Worm (Caenorhabditis elegans): Measurements from ENCODE around the gene grl-26.

Gene grl-26

ce11 chrIV:309526-309925, 13.1 kb downstream of the grl-26 start:
- TF ChIP-seq duxl-1 (tag; optimal IDR thresholded peaks at IDR 0.05; ENCODE audit: poor library complexity) (no peak), snpc-4 (tag; optimal IDR thresholded peaks at IDR 0.05) (no peak), unc-130 (GFP tag; optimal IDR thresholded peaks at IDR 0.05) (no peak), nhr-48 (tag; optimal IDR thresholded peaks at IDR 0.05) (peak; percentile 68), ceh-82 (tag; optimal IDR thresholded peaks at IDR 0.05) (no peak), Y75B8A.6 (GFP tag; IDR thresholded peaks at IDR 0.05) (no peak), mdl-1 (tag; optimal IDR thresholded peaks at IDR 0.05) (peak in 1 of 2 experiments; percentile 62), set-16 (GFP tag; IDR thresholded peaks at IDR 0.05) (no peak), T20F7.1 (GFP tag; optimal IDR thresholded peaks at IDR 0.05) (peak; percentile 41), lin-1 (GFP tag; IDR thresholded peaks at IDR 0.05) (no peak), nhr-42 (GFP tag; IDR thresholded peaks at IDR 0.05) (no peak), lin-38 (GFP tag; IDR thresholded peaks at IDR 0.05) (no peak), snpc-1.2 (GFP tag; IDR thresholded peaks at IDR 0.05) (no peak), lin-29 (GFP tag; IDR thresholded peaks at IDR 0.05) (no peak), aha-1 (tag) (peak; percentile 19), zip-11 (GFP tag; IDR thresholded peaks at IDR 0.05) (no peak), nhr-41 (GFP tag; IDR thresholded peaks at IDR 0.05) (no peak), nhr-111 (GFP tag; optimal IDR thresholded peaks at IDR 0.05) (no peak), F26F4.8 (GFP tag; conservative IDR thresholded peaks at IDR 0.05) (no peak), Y105C5A.15 (GFP tag; IDR thresholded peaks at IDR 0.05) (no peak), lin-15B (tag; optimal IDR thresholded peaks at IDR 0.05) (no peak), Y48G9A.11 (GFP tag; IDR thresholded peaks at IDR 0.05) (no peak), jun-1 (tag; optimal IDR thresholded peaks at IDR 0.05) (no peak), F49E8.2 (tag; optimal IDR thresholded peaks at IDR 0.05; ENCODE audit: borderline replicate concordance) (no peak), mes-2 (tag; optimal IDR thresholded peaks at IDR 0.05; ENCODE audit: poor library complexity, severe bottlenecking) (no peak), skn-1 (tag; optimal IDR thresholded peaks at IDR 0.05) (no peak), tag-97 (GFP tag; IDR thresholded peaks at IDR 0.05) (no peak), nhr-28 (tag; optimal IDR thresholded peaks at IDR 0.05) (peak; percentile 18), cey-2 (tag; optimal IDR thresholded peaks at IDR 0.05; ENCODE audit: borderline replicate concordance, insufficient read depth) (no peak), daf-8 (GFP tag; IDR thresholded peaks at IDR 0.05) (no peak), hlh-11 (tag; optimal IDR thresholded peaks at IDR 0.05) (peak; percentile 57), nhr-6 (tag; optimal IDR thresholded peaks at IDR 0.05) (no peak), spr-3 (GFP tag; optimal IDR thresholded peaks at IDR 0.05) (no peak), dve-1 (tag; optimal IDR thresholded peaks at IDR 0.05; ENCODE audit: insufficient read depth) (peak; percentile 8), hmg-1.1 (GFP tag; IDR thresholded peaks at IDR 0.05) (no peak), mxl-2 (GFP tag; conservative IDR thresholded peaks at IDR 0.05) (no peak), ztf-11 (tag; optimal IDR thresholded peaks at IDR 0.05) (no peak), dmd-6 (GFP tag; IDR thresholded peaks at IDR 0.05) (peak; percentile 56), nhr-76 (tag; optimal IDR thresholded peaks at IDR 0.05) (no peak), madf-5 (GFP tag; IDR thresholded peaks at IDR 0.05) (no peak), fkh-10 (GFP tag; optimal IDR thresholded peaks at IDR 0.05) (no peak), T26A8.4 (GFP tag; IDR thresholded peaks at IDR 0.05) (no peak), dmd-9 (GFP tag; IDR thresholded peaks at IDR 0.05) (no peak), gei-8 (GFP tag; optimal IDR thresholded peaks at IDR 0.05) (no peak), zip-2 (tag; optimal IDR thresholded peaks at IDR 0.05) (no peak), ces-1 (GFP tag; optimal IDR thresholded peaks at IDR 0.05) (no peak), pha-4 (GFP tag; IDR thresholded peaks at IDR 0.05) (no peak), pha-4 (tag; optimal IDR thresholded peaks at IDR 0.05) (no peak), F44E2.7 (GFP tag; IDR thresholded peaks at IDR 0.05) (no peak), unc-62 (GFP tag; optimal IDR thresholded peaks at IDR 0.05 in 1 of 2) (peak in 1 of 2 experiments; percentile 17), unc-62 (tag; optimal IDR thresholded peaks at IDR 0.05) (no peak), ctbp-1 (GFP tag; IDR thresholded peaks at IDR 0.05) (no peak), F10B5.3 (tag; optimal IDR thresholded peaks at IDR 0.05) (no peak)
